Fruit fly (Drosophila melanogaster): Measurements from ENCODE around the gene ds.
A peak's percentile ranks its signal among the peaks of the same experiment; 100 is the strongest.

The ds gene

dm6 chr2L:660979-661378, 53.8 kb downstream of the ds start:
- TF ChIP-seq CG32121 (GFP tag; IDR thresholded peaks at IDR 0.05) (no peak), Ets98B (GFP tag; IDR thresholded peaks at IDR 0.05) (peak; percentile 10; the same call in 1 of the 2 replicates), CG34367 (tag; optimal IDR thresholded peaks at IDR 0.05) (no peak), Pif1A (GFP tag; optimal IDR thresholded peaks at IDR 0.05) (peak; percentile 15), CG10348 (GFP tag; IDR thresholded peaks at IDR 0.05) (no peak), EcR (GFP tag; optimal IDR thresholded peaks at IDR 0.05) (no peak), CG8301 (tag; optimal IDR thresholded peaks at IDR 0.05) (peak; percentile 57), CG14655 (GFP tag; optimal IDR thresholded peaks at IDR 0.05) (peak; percentile 70), fd96Ca (GFP tag; IDR thresholded peaks at IDR 0.05) (no peak), Pif1B (GFP tag; optimal IDR thresholded peaks at IDR 0.05) (no peak)

dm6 chr2L:658007-658406, 56.8 kb downstream of the ds start:
- TF ChIP-seq CG9948 (tag; optimal IDR thresholded peaks at IDR 0.05) (peak; percentile 2), CG34367 (tag; optimal IDR thresholded peaks at IDR 0.05) (no peak), CG32121 (GFP tag; IDR thresholded peaks at IDR 0.05) (no peak), CG8159 (tag; optimal IDR thresholded peaks at IDR 0.05) (peak; percentile 25), D1 (tag; optimal IDR thresholded peaks at IDR 0.05) (no peak), CG12605 (GFP tag; IDR thresholded peaks at IDR 0.05) (no peak), rn (GFP tag; IDR thresholded peaks at IDR 0.05) (no peak), CG10348 (GFP tag; IDR thresholded peaks at IDR 0.05) (no peak), Pif1A (GFP tag; optimal IDR thresholded peaks at IDR 0.05) (peak; percentile 19), CG15710 (tag; optimal IDR thresholded peaks at IDR 0.05) (peak; percentile 11), CG8301 (tag; optimal IDR thresholded peaks at IDR 0.05) (no peak), Pif1B (GFP tag; optimal IDR thresholded peaks at IDR 0.05) (no peak), CG4496 (GFP tag; IDR thresholded peaks at IDR 0.05) (no peak), gl (tag; optimal IDR thresholded peaks at IDR 0.05) (no peak), EcR (GFP tag; optimal IDR thresholded peaks at IDR 0.05) (no peak), Ets98B (GFP tag; IDR thresholded peaks at IDR 0.05) (no peak), CG13204 (GFP tag; optimal IDR thresholded peaks at IDR 0.05) (no peak), Snoo (tag; optimal IDR thresholded peaks at IDR 0.05) (no peak), CG14655 (GFP tag; optimal IDR thresholded peaks at IDR 0.05) (no peak), fd96Ca (GFP tag; IDR thresholded peaks at IDR 0.05) (no peak), CG17806 (tag; optimal IDR thresholded peaks at IDR 0.05) (peak; percentile 27)

- 0 out of 3 replicates have a peak, but pooled peaks have one; percentile 43 for TF ChIP-seq fd96Ca (GFP tag; IDR thresholded peaks at IDR 0.05)
- peak; percentile 81 for TF ChIP-seq CG4496 (GFP tag; IDR thresholded peaks at IDR 0.05)
- TF ChIP-seq CG8159 (tag; optimal IDR thresholded peaks at IDR 0.05): peak; percentile 48
- TF ChIP-seq Pif1B (GFP tag; optimal IDR thresholded peaks at IDR 0.05): peak; percentile 15
- TF ChIP-seq CG14655 (GFP tag; optimal IDR thresholded peaks at IDR 0.05): peak; percentile 74
- peak; percentile 36; the same call in 1 of the 2 replicates for TF ChIP-seq CG12605 (GFP tag; IDR thresholded peaks at IDR 0.05)
- peak; percentile 8 for TF ChIP-seq CG9948 (tag; optimal IDR thresholded peaks at IDR 0.05)
- no peak for TF ChIP-seq CG15710 (tag; optimal IDR thresholded peaks at IDR 0.05)
- TF ChIP-seq CG34367 (tag; optimal IDR thresholded peaks at IDR 0.05): peak; percentile 16
- TF ChIP-seq D1 (tag; optimal IDR thresholded peaks at IDR 0.05): no peak
- peak; percentile 70 for TF ChIP-seq CG8301 (tag; optimal IDR thresholded peaks at IDR 0.05)
- TF ChIP-seq Ets98B (GFP tag; IDR thresholded peaks at IDR 0.05): peak; percentile 67
- TF ChIP-seq EcR (GFP tag; optimal IDR thresholded peaks at IDR 0.05): no peak
- TF ChIP-seq CG10348 (GFP tag; IDR thresholded peaks at IDR 0.05): no peak
- TF ChIP-seq gl (tag; optimal IDR thresholded peaks at IDR 0.05): no peak
- TF ChIP-seq CG13204 (GFP tag; optimal IDR thresholded peaks at IDR 0.05): no peak
- TF ChIP-seq CG32121 (GFP tag; IDR thresholded peaks at IDR 0.05): peak; percentile 45; the same call in 1 of the 2 replicates
- TF ChIP-seq rn (GFP tag; IDR thresholded peaks at IDR 0.05): 0 out of 2 replicates have a peak, but pooled peaks have one; percentile 11
- peak; percentile 65 for TF ChIP-seq CG17806 (tag; optimal IDR thresholded peaks at IDR 0.05)
- TF ChIP-seq Snoo (tag; optimal IDR thresholded peaks at IDR 0.05): no peak
- TF ChIP-seq Pif1A (GFP tag; optimal IDR thresholded peaks at IDR 0.05): peak; percentile 33
These were observed 61.0 kb downstream of the ds start for dm6 chr2L:653784-654183.

- no peak for TF ChIP-seq fd96Ca (GFP tag; IDR thresholded peaks at IDR 0.05)
- TF ChIP-seq gl (tag; optimal IDR thresholded peaks at IDR 0.05): no peak
- no peak for TF ChIP-seq CG34367 (tag; optimal IDR thresholded peaks at IDR 0.05)
- peak; percentile 56 for TF ChIP-seq Snoo (tag; optimal IDR thresholded peaks at IDR 0.05)
- no peak for TF ChIP-seq Pif1B (GFP tag; optimal IDR thresholded peaks at IDR 0.05)
- no peak for TF ChIP-seq Ets98B (GFP tag; IDR thresholded peaks at IDR 0.05)
- TF ChIP-seq D1 (tag; optimal IDR thresholded peaks at IDR 0.05): no peak
- no peak for TF ChIP-seq CG8301 (tag; optimal IDR thresholded peaks at IDR 0.05)
- TF ChIP-seq CG32121 (GFP tag; IDR thresholded peaks at IDR 0.05): no peak
- TF ChIP-seq CG17806 (tag; optimal IDR thresholded peaks at IDR 0.05): peak; percentile 30
- no peak for TF ChIP-seq CG13204 (GFP tag; optimal IDR thresholded peaks at IDR 0.05)
- no peak for TF ChIP-seq rn (GFP tag; IDR thresholded peaks at IDR 0.05)
- TF ChIP-seq CG9948 (tag; optimal IDR thresholded peaks at IDR 0.05): peak; percentile 25
- no peak for TF ChIP-seq CG4496 (GFP tag; IDR thresholded peaks at IDR 0.05)
- TF ChIP-seq Pif1A (GFP tag; optimal IDR thresholded peaks at IDR 0.05): peak; percentile 43
- no peak for TF ChIP-seq CG12605 (GFP tag; IDR thresholded peaks at IDR 0.05)
- TF ChIP-seq CG8159 (tag; optimal IDR thresholded peaks at IDR 0.05): peak; percentile 37
- TF ChIP-seq CG10348 (GFP tag; IDR thresholded peaks at IDR 0.05): no peak
- TF ChIP-seq CG14655 (GFP tag; optimal IDR thresholded peaks at IDR 0.05): no peak
- no peak for TF ChIP-seq EcR (GFP tag; optimal IDR thresholded peaks at IDR 0.05)
- TF ChIP-seq CG15710 (tag; optimal IDR thresholded peaks at IDR 0.05): peak; percentile 5
These were observed 63.9 kb downstream of the ds start for dm6 chr2L:650864-651263.

dm6 chr2L:647592-647991, 67.2 kb downstream of the ds start:
- TF ChIP-seq Snoo (tag; optimal IDR thresholded peaks at IDR 0.05) (no peak), CG17806 (tag; optimal IDR thresholded peaks at IDR 0.05) (no peak), Ets98B (GFP tag; IDR thresholded peaks at IDR 0.05) (no peak), EcR (GFP tag; optimal IDR thresholded peaks at IDR 0.05) (no peak), CG10348 (GFP tag; IDR thresholded peaks at IDR 0.05) (no peak), CG14655 (GFP tag; optimal IDR thresholded peaks at IDR 0.05) (no peak), Pif1A (GFP tag; optimal IDR thresholded peaks at IDR 0.05) (no peak), CG8301 (tag; optimal IDR thresholded peaks at IDR 0.05) (no peak), CG4496 (GFP tag; IDR thresholded peaks at IDR 0.05) (no peak), CG12605 (GFP tag; IDR thresholded peaks at IDR 0.05) (no peak), CG34367 (tag; optimal IDR thresholded peaks at IDR 0.05) (no peak), gl (tag; optimal IDR thresholded peaks at IDR 0.05) (no peak), D1 (tag; optimal IDR thresholded peaks at IDR 0.05) (no peak), CG8159 (tag; optimal IDR thresholded peaks at IDR 0.05) (no peak), fd96Ca (GFP tag; IDR thresholded peaks at IDR 0.05) (no peak)

Data from whole organism, pupa.